Fruit fly (Drosophila melanogaster) whole organism, adult: ENCODE data around the gene BuGZ.

ENCODE experiments used
- CG11617 ChIP-seq: fragments of 200-800 bp; sonication (Bioruptor generic); optimal IDR thresholded peaks from 2 replicates; lab custom pipeline; 2017; ENCODE audit warnings: mild to moderate bottlenecking, missing biosample characterization, missing genetic modification reagents, missing genetic modification characterization
- CG12768 ChIP-seq: fragments of 200-800 bp; sonication (Bioruptor generic); optimal IDR thresholded peaks from 2 replicates; lab custom pipeline; 2017; ENCODE audit warnings: missing biosample characterization, missing genetic modification characterization, mild to moderate bottlenecking, moderate library complexity, missing genetic modification reagents
- CG1620 ChIP-seq: fragments of 200-800 bp; sonication (Bioruptor generic); optimal IDR thresholded peaks from 2 replicates; lab custom pipeline; 2016; ENCODE audit warnings: missing biosample characterization, missing genetic modification characterization
- CG33017 ChIP-seq: fragments of 200-800 bp; sonication (Bioruptor generic); optimal IDR thresholded peaks from 2 replicates; lab custom pipeline; 2018; ENCODE audit warnings: missing biosample characterization, mild to moderate bottlenecking, missing genetic modification characterization, moderate library complexity
- CG7045 ChIP-seq: fragments of 200-800 bp; sonication (Bioruptor generic); optimal IDR thresholded peaks from 2 replicates; lab custom pipeline; 2017; ENCODE audit warnings: missing biosample characterization, mild to moderate bottlenecking, missing genetic modification characterization
- Clk ChIP-seq: fragments of 200-800 bp; sonication (Bioruptor generic); optimal IDR thresholded peaks from 2 replicates; lab custom pipeline; 2017; ENCODE audit warnings: missing biosample characterization, missing genetic modification characterization
- Hr96 ChIP-seq: fragments of 200-800 bp; sonication (Bioruptor generic); optimal IDR thresholded peaks from 2 replicates; lab custom pipeline; 2016; ENCODE audit warnings: missing biosample characterization, missing genetic modification characterization
- cic ChIP-seq: fragments of 200-800 bp; sonication (Bioruptor generic); optimal IDR thresholded peaks from 2 replicates; lab custom pipeline; 2017; ENCODE audit warnings: missing biosample characterization, mild to moderate bottlenecking, missing genetic modification characterization, moderate library complexity
- cnc ChIP-seq, 2 experiments: fragments of >200 bp; optimal IDR thresholded peaks; 2 replicates each; lab custom pipeline; 2017
- ovo ChIP-seq: fragments of 200-800 bp; sonication (Bioruptor generic); optimal IDR thresholded peaks from 2 replicates; lab custom pipeline; 2016; ENCODE audit warnings: missing biosample characterization, missing genetic modification characterization
- toe ChIP-seq: fragments of 200-800 bp; sonication (Bioruptor generic); optimal IDR thresholded peaks from 2 replicates; lab custom pipeline; 2016; ENCODE audit warnings: missing biosample characterization, missing genetic modification characterization

- TF ChIP-seq CG12768 (GFP tag; lab: Kevin White, UChicago) (no peak), CG1620 (GFP tag; lab: Kevin White, UChicago) (no peak), Hr96 (GFP tag; lab: Kevin White, UChicago) (no peak), CG33017 (no peak), cnc (optimal IDR thresholded peaks at IDR 0.05; lab: Kevin White, UChicago) (no peak), Clk (no peak), toe (no peak), CG7045 (GFP tag; lab: Kevin White, UChicago) (no peak), cic (GFP tag; lab: Kevin White, UChicago) (no peak), CG11617 (GFP tag; lab: Kevin White, UChicago) (no peak), ovo (GFP tag; lab: Kevin White, UChicago) (no peak)
These were observed 10.8 kb upstream of the BuGZ start, which contains the start of gene Nubp1 for dm6 chr2L:16732338-16732892.
